Fruit fly (Drosophila melanogaster): ENCODE data around the gene CG43084.

DNA sequence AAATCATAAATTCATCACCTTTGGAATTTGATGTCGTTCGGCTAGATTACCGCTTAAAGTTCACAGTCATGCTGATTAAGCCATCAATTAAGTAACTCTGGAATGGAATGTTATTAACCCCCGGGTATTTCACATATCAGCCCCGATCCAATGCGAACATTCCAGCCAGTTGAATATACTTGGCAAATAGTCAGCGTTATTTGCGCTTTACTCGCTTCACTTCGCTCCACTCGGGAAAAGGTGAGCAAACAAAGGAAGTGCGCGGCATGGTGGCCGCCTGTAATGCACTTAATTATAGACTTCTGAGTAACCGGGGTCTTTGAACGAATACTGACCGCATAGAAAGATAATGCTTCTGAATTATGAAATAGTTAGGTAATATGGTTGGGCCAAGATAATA lies 13.0 kb upstream of the CG43084 start:
- TF ChIP-seq CG11617 (GFP tag; optimal IDR thresholded peaks at IDR 0.05) (no peak), CG7045 (GFP tag; optimal IDR thresholded peaks at IDR 0.05) (no peak), pad (GFP tag; optimal IDR thresholded peaks at IDR 0.05) (no peak), ovo (GFP tag; optimal IDR thresholded peaks at IDR 0.05) (no peak), bab1 (GFP tag; optimal IDR thresholded peaks at IDR 0.05) (no peak), cnc (optimal IDR thresholded peaks at IDR 0.05) (no peak), Clk (GFP tag; optimal IDR thresholded peaks at IDR 0.05) (no peak)

Data from whole organism, adult.